Worm (Caenorhabditis elegans): Measurements from ENCODE around the gene F13H10.6.

The F13H10.6 gene

ce11 chrIV:11037118-11037719 lies 28.1 kb downstream of the F13H10.6 start:
- no peak for TF ChIP-seq unc-62 (GFP tag; optimal IDR thresholded peaks at IDR 0.05)

- TF ChIP-seq unc-62 (GFP tag; optimal IDR thresholded peaks at IDR 0.05): no peak
Measured at ce11 chrIV:11038218-11038617, 29.1 kb downstream of the F13H10.6 start.

ce11 chrIV:11038618-11038664 lies 29.3 kb downstream of the F13H10.6 start, which contains the start of gene kdin-1:
TSS of gene kdin-1 (plus strand) at chrIV:11038655.
- TF ChIP-seq unc-62 (GFP tag; optimal IDR thresholded peaks at IDR 0.05): no peak

- no peak for TF ChIP-seq unc-62 (GFP tag; optimal IDR thresholded peaks at IDR 0.05)
Measured at ce11 chrIV:11038665-11039064, 29.6 kb downstream of the F13H10.6 start.

ce11 chrIV:11044377-11044776 lies 35.3 kb downstream of the F13H10.6 start:
- no peak for TF ChIP-seq unc-62 (GFP tag; optimal IDR thresholded peaks at IDR 0.05)

ce11 chrIV:11048871-11049270 lies 39.8 kb downstream of the F13H10.6 start, which contains the start of gene F36H1.11:
TSS of gene F36H1.11 (plus strand) at chrIV:11049171.
- no peak for TF ChIP-seq unc-62 (GFP tag; optimal IDR thresholded peaks at IDR 0.05)

- TF ChIP-seq unc-62 (GFP tag; optimal IDR thresholded peaks at IDR 0.05): no peak
Measured at ce11 chrIV:11049806-11050205, 40.7 kb downstream of the F13H10.6 start, which contains the start of gene F36H1.3. TSS of gene F36H1.3 (plus strand) at chrIV:11050128.

ce11 chrIV:11051963-11052362 lies 42.9 kb downstream of the F13H10.6 start:
- TF ChIP-seq unc-62 (GFP tag; optimal IDR thresholded peaks at IDR 0.05): no peak

ce11 chrIV:11053652-11054317 lies 44.7 kb downstream of the F13H10.6 start, which contains the start of the genes F36H1.12 and lin-3:
TSS of gene F36H1.12 (minus strand) at chrIV:11053702.
TSS of gene lin-3 (plus strand) at chrIV:11054308.
- no peak for TF ChIP-seq unc-62 (GFP tag; optimal IDR thresholded peaks at IDR 0.05)
